Worm (Caenorhabditis elegans) whole organism, L3 larva: ENCODE data around the gene Y38E10A.14.

Source experiments
- aly-2 ChIP-seq: fragments of 150-350 bp; optimal IDR thresholded peaks from 2 replicates; lab custom pipeline; 2014; ENCODE audit warnings: missing biosample characterization, missing genetic modification characterization
- ama-1 ChIP-seq: fragments of 150-350 bp; optimal IDR thresholded peaks from 2 replicates; lab custom pipeline; 2018
- ceh-28 ChIP-seq: fragments of 150-350 bp; optimal IDR thresholded peaks from 2 replicates; lab custom pipeline; 2014; ENCODE audit warnings: missing biosample characterization, missing genetic modification reagents, missing genetic modification characterization
- jun-1 ChIP-seq: fragments of 150-350 bp; optimal IDR thresholded peaks from 2 replicates; lab custom pipeline; 2014; ENCODE audit warnings: missing biosample characterization, missing genetic modification reagents, missing genetic modification characterization
- lin-39 ChIP-seq: fragments of 150-350 bp; optimal IDR thresholded peaks from 2 replicates; lab custom pipeline; 2018; ENCODE audit warnings: missing biosample characterization, missing genetic modification reagents, missing genetic modification characterization
- nhr-76 ChIP-seq: fragments of 150-350 bp; sonication (generic microtip); optimal IDR thresholded peaks from 5 replicates; lab custom pipeline; 2014; ENCODE audit warnings: missing biosample characterization, missing genetic modification characterization
- unc-62 ChIP-seq: fragments of 150-350 bp; sonication (generic microtip); optimal IDR thresholded peaks from 4 replicates; lab custom pipeline; 2014; ENCODE audit warnings: missing biosample characterization, missing genetic modification reagents, missing genetic modification characterization
- ztf-11 ChIP-seq: fragments of 150-350 bp; optimal IDR thresholded peaks from 2 replicates; lab custom pipeline; 2014; ENCODE audit warnings: missing biosample characterization, missing genetic modification characterization

DNA sequence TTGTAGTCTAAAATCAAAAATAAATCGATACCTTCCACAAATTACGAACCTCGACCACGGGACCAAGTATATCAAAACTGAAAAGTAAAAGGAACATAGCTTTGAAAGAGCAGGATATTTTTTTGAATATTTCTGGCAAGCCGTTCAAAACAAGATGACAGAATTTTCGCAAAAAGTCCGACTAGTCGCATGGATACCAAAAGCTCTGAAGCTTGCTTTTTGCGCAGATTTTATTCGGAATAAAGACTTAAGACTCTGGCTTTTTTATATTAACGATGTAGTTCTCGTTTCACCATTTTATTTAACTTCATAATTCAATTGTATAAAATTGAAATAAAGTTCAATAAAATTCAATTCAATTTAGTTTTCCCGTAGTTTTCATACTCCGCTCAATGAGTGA, 50.8 kb downstream of the Y38E10A.14 start, which contains the start of gene Y38E10A.2:
- TF ChIP-seq ceh-28 (tag; lab: Kevin White, UChicago) (no peak), jun-1 (tag; lab: Kevin White, UChicago) (no peak), nhr-76 (tag; lab: Kevin White, UChicago) (no peak), unc-62 (GFP tag; lab: Kevin White, UChicago) (no peak), aly-2 (no peak), ztf-11 (tag; lab: Kevin White, UChicago) (no peak), ama-1 (lab: Kevin White, UChicago) (no peak), lin-39 (tag; lab: Kevin White, UChicago) (no peak)
